Worm (Caenorhabditis elegans) whole organism, L1 larva: ENCODE results near the gene clec-150.

Source experiments
- C04F5.9 ChIP-seq: sonication (generic microtip); optimal IDR thresholded peaks from 2 replicates; lab custom pipeline; 2016; ENCODE audit warnings: missing genetic modification characterization, missing compliant biosample characterization
- alr-1 ChIP-seq: fragments of 200-800 bp; sonication (Bioruptor generic); optimal IDR thresholded peaks from 2 replicates; lab custom pipeline; 2018; ENCODE audit warnings: borderline replicate concordance, mild to moderate bottlenecking, missing genetic modification characterization, missing compliant biosample characterization
- ama-1 ChIP-seq: fragments of 150-350 bp; optimal IDR thresholded peaks from 2 replicates; lab custom pipeline; 2014
- ceh-8 ChIP-seq: fragments of 200-800 bp; sonication (Bioruptor generic); optimal IDR thresholded peaks from 2 replicates; lab custom pipeline; 2018; ENCODE audit warnings: mild to moderate bottlenecking, missing genetic modification characterization, moderate library complexity, missing compliant biosample characterization
- ceh-88 ChIP-seq: fragments of 200-800 bp; sonication (Bioruptor generic); IDR thresholded peaks from 2 replicates; pipeline ENCODE4 v1.3.6; 2022; ENCODE audit warnings: missing genetic modification characterization, missing compliant biosample characterization
- dpl-1 ChIP-seq, 3 experiments: fragments of 150-350 bp in 2 of 3; sonication (generic microtip) in 1 of 3; optimal IDR thresholded peaks; 2 replicates each; lab custom pipeline; 2014 to 2017; ENCODE audit warnings: missing biosample characterization in 3 of 3, missing genetic modification characterization in 3 of 3, missing genetic modification reagents in 3 of 3
- efl-1 ChIP-seq, 4 experiments: fragments of 150-350 bp; optimal IDR thresholded peaks in 3 of 4; peaks in 1 of 4; 1 replicate in 1 of 4; 2 replicates in 3 of 4; lab custom pipeline; 2014; ENCODE audit warnings: missing biosample characterization in 2 of 4, missing genetic modification characterization in 2 of 4, missing genetic modification reagents in 2 of 4
- efl-3 ChIP-seq: fragments of 200-800 bp; sonication (Bioruptor generic); optimal IDR thresholded peaks from 2 replicates; lab custom pipeline; 2018; ENCODE audit warnings: mild to moderate bottlenecking, missing genetic modification characterization, missing compliant biosample characterization
- egl-27 ChIP-seq, 2 experiments: fragments of 150-350 bp in 1 of 2; sonication (generic microtip); optimal IDR thresholded peaks; 3 replicates each; lab custom pipeline; 2017 to 2018; ENCODE audit warnings: missing biosample characterization in 2 of 2, missing genetic modification characterization in 2 of 2, missing genetic modification reagents in 2 of 2
- elt-2 ChIP-seq: sonication (generic microtip); optimal IDR thresholded peaks from 2 replicates; lab custom pipeline; 2016; ENCODE audit warnings: missing genetic modification characterization, mild to moderate bottlenecking, inconsistent platforms, missing compliant biosample characterization, missing genetic modification reagents
- elt-3 ChIP-seq, 6 experiments: fragments of 150-350 bp in 1 of 6; sonication (generic microtip); optimal IDR thresholded peaks; 2 replicates each; lab custom pipeline; 2017 to 2018; ENCODE audit warnings: missing biosample characterization in 6 of 6, missing genetic modification characterization in 6 of 6, inconsistent platforms in 1 of 6
- fkh-4 ChIP-seq: sonication (generic microtip); optimal IDR thresholded peaks from 2 replicates; lab custom pipeline; 2016; ENCODE audit warnings: missing compliant biosample characterization, missing genetic modification characterization, borderline replicate concordance
- fos-1 ChIP-seq: fragments of 150-350 bp; optimal IDR thresholded peaks from 2 replicates; lab custom pipeline; 2014; ENCODE audit warnings: missing biosample characterization, missing genetic modification characterization
- grh-1 ChIP-seq: fragments of 200-800 bp; sonication (Bioruptor generic); IDR thresholded peaks from 2 replicates; pipeline ENCODE4 v1.3.6; 2022; ENCODE audit warnings: missing genetic modification reagents, missing genetic modification characterization, missing compliant biosample characterization
- hlh-17 ChIP-seq: fragments of 200-800 bp; sonication (Bioruptor generic); optimal IDR thresholded peaks from 2 replicates; lab custom pipeline; 2018; ENCODE audit warnings: missing genetic modification characterization, mild to moderate bottlenecking, missing compliant biosample characterization, moderate library complexity, borderline replicate concordance
- hlh-4 ChIP-seq: sonication (generic microtip); optimal IDR thresholded peaks from 2 replicates; lab custom pipeline; 2016; ENCODE audit warnings: mild to moderate bottlenecking, missing genetic modification characterization, missing compliant biosample characterization
- isw-1 ChIP-seq: fragments of 200-800 bp; sonication (Bioruptor generic); IDR thresholded peaks from 2 replicates; pipeline ENCODE4 v1.3.6; 2022; ENCODE audit warnings: missing genetic modification characterization, missing compliant biosample characterization
- lin-13 ChIP-seq: fragments of 150-350 bp; optimal IDR thresholded peaks from 2 replicates; lab custom pipeline; 2014; ENCODE audit warnings: missing biosample characterization, missing genetic modification reagents, missing genetic modification characterization
- lin-14 ChIP-seq: fragments of 200-800 bp; sonication (Bioruptor generic); optimal IDR thresholded peaks from 2 replicates; lab custom pipeline; 2018; ENCODE audit warnings: mild to moderate bottlenecking, missing genetic modification characterization, moderate library complexity, missing compliant biosample characterization
- lin-35 ChIP-seq, 2 experiments: fragments of 150-350 bp; optimal IDR thresholded peaks; 2 replicates each; lab custom pipeline; 2014; ENCODE audit warnings: missing biosample characterization in 2 of 2, missing genetic modification characterization in 2 of 2, missing genetic modification reagents in 2 of 2
- lin-39 ChIP-seq: fragments of 150-350 bp; optimal IDR thresholded peaks from 2 replicates; lab custom pipeline; 2014; ENCODE audit warnings: missing biosample characterization, missing genetic modification reagents, missing genetic modification characterization
- lir-3 ChIP-seq: sonication (generic microtip); optimal IDR thresholded peaks from 2 replicates; lab custom pipeline; 2016; ENCODE audit warnings: mild to moderate bottlenecking, missing genetic modification characterization, moderate library complexity, missing compliant biosample characterization; ENCODE audit not compliant: poor library complexity
- lsy-2 ChIP-seq, 2 experiments: fragments of 150-350 bp; optimal IDR thresholded peaks; 2 replicates each; lab custom pipeline; 2014; ENCODE audit warnings: missing biosample characterization in 2 of 2, missing genetic modification characterization in 2 of 2
- mab-9 ChIP-seq: fragments of 200-800 bp; sonication (Bioruptor generic); IDR thresholded peaks from 2 replicates; pipeline ENCODE4 v1.3.6; 2022; ENCODE audit warnings: missing genetic modification reagents, missing genetic modification characterization, missing compliant biosample characterization
- mdl-1 ChIP-seq, 2 experiments: fragments of 150-350 bp; optimal IDR thresholded peaks; 2 replicates each; lab custom pipeline; 2014 to 2017; ENCODE audit warnings: missing biosample characterization in 2 of 2, missing genetic modification characterization in 2 of 2, inconsistent platforms in 1 of 2
- mef-2 ChIP-seq: fragments of 150-350 bp; optimal IDR thresholded peaks from 2 replicates; lab custom pipeline; 2014; ENCODE audit warnings: missing biosample characterization, missing genetic modification characterization
- nhr-11 ChIP-seq: fragments of 150-350 bp; optimal IDR thresholded peaks from 2 replicates; lab custom pipeline; 2014; ENCODE audit warnings: missing biosample characterization, missing genetic modification characterization
- nhr-19 ChIP-seq: fragments of 200-800 bp; sonication (Bioruptor generic); conservative IDR thresholded peaks from 2 replicates; pipeline ENCODE4 v1.3.6; 2022; ENCODE audit warnings: missing genetic modification characterization, missing compliant biosample characterization
- nhr-20 ChIP-seq: sonication (generic microtip); optimal IDR thresholded peaks from 2 replicates; lab custom pipeline; 2016; ENCODE audit warnings: mild to moderate bottlenecking, missing genetic modification characterization, missing compliant biosample characterization
- nhr-47 ChIP-seq: sonication (generic microtip); optimal IDR thresholded peaks from 2 replicates; lab custom pipeline; 2016; ENCODE audit warnings: mild to moderate bottlenecking, missing genetic modification characterization, moderate library complexity, missing compliant biosample characterization
- pax-3 ChIP-seq: fragments of 200-800 bp; sonication (Bioruptor generic); optimal IDR thresholded peaks from 2 replicates; lab custom pipeline; 2018; ENCODE audit warnings: mild to moderate bottlenecking, missing genetic modification characterization, moderate library complexity, missing compliant biosample characterization
- skn-1 ChIP-seq: fragments of 150-350 bp; optimal IDR thresholded peaks from 2 replicates; lab custom pipeline; 2014; ENCODE audit warnings: missing biosample characterization, missing genetic modification characterization
- snpc-4 ChIP-seq: fragments of 150-350 bp; optimal IDR thresholded peaks from 2 replicates; lab custom pipeline; 2014; ENCODE audit warnings: missing biosample characterization, missing genetic modification characterization
- sup-37 ChIP-seq: fragments of 200-800 bp; sonication (Bioruptor generic); optimal IDR thresholded peaks from 2 replicates; lab custom pipeline; 2018; ENCODE audit warnings: mild to moderate bottlenecking, missing genetic modification characterization, missing compliant biosample characterization
- unc-62 ChIP-seq: fragments of 150-350 bp; optimal IDR thresholded peaks from 2 replicates; lab custom pipeline; 2014; ENCODE audit warnings: missing biosample characterization, missing genetic modification reagents, missing genetic modification characterization
- unc-98 ChIP-seq: fragments of 200-800 bp; sonication (Bioruptor generic); IDR thresholded peaks from 2 replicates; pipeline ENCODE4 v1.3.6; 2022; ENCODE audit warnings: missing genetic modification characterization, missing compliant biosample characterization
- xbp-1 ChIP-seq: sonication (generic microtip); optimal IDR thresholded peaks from 2 replicates; lab custom pipeline; 2016; ENCODE audit warnings: missing genetic modification characterization, missing compliant biosample characterization
- zag-1 ChIP-seq: fragments of 150-350 bp; optimal IDR thresholded peaks from 2 replicates; lab custom pipeline; 2014; ENCODE audit warnings: missing biosample characterization, missing genetic modification characterization
- zip-4 ChIP-seq: fragments of 200-800 bp; sonication (Bioruptor generic); optimal IDR thresholded peaks from 2 replicates; lab custom pipeline; 2018; ENCODE audit warnings: mild to moderate bottlenecking, missing genetic modification characterization, moderate library complexity, missing compliant biosample characterization

The clec-150 gene

DNA sequence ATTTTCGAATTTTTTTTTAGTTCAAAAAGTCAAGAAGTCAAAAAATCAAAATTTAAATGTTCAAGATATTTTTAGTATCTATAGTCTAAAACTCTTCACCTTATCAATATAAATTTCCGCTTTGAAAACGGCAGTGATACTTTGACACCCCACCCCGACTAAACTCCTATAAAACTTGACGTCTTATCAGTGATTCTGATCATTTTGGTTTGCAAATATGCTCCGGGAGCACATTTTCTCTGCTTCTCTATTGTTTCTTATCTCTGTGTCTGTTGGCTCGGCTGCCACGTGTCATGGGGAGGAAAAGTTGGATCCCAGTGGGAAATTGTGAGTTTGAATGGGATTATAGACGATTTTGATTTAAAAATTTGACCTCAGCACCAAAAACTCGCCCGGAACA, at the start of gene clec-150:
Gene clec-150 (plus strand): TSS at position 198 of the 400 bp plus-strand sequence.
- peak in 1 of 2 experiments; percentile 14 for TF ChIP-seq lin-35 (GFP tag; optimal IDR thresholded peaks at IDR 0.05; lab: Kevin White, UChicago)
- TF ChIP-seq elt-2 (tag; lab: Kevin White, UChicago): peak; percentile 89
- no peak for TF ChIP-seq efl-1 (optimal IDR thresholded peaks at IDR 0.05; lab: Kevin White, UChicago)
- peak in 1 of 2 experiments; percentile 79 for TF ChIP-seq efl-1 (GFP tag; optimal IDR thresholded peaks at IDR 0.05 in 1 of 2; lab: Kevin White, UChicago)
- no peak for TF ChIP-seq efl-3
- peak; percentile 5 for TF ChIP-seq nhr-20 (tag; lab: Kevin White, UChicago)

DNA sequence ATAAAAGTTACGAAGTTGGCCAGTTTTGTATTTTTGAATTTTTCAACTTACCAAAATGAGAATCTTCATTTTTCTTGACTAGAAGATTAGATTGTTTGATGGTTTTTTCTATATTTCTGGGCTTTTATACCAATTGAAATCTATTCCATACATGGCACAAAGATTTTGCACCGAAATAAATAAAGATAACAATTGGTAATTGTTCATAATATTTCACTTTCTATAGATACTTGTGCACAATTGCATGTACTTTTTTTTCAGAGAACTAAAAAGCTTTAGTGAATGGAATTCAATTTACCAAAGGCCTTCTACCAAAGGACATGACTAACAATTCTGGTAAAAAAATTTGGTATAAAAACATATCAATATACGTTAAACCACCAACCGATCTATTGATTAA, 48.0 kb upstream of the clec-150 start, which contains the start of the genes T12B5.15 and T12B5.14:
Gene T12B5.15 (minus strand): TSS at position 101 of the 400 bp plus-strand sequence.
Gene T12B5.14 (plus strand): TSS at position 321 of the 400 bp plus-strand sequence.
- TF ChIP-seq isw-1 (no peak), lin-39 (no peak), hlh-17 (no peak), lsy-2 (tag; optimal IDR thresholded peaks at IDR 0.05; lab: Kevin White, UChicago) (no peak), nhr-47 (no peak), ceh-88 (GFP tag; lab: Robert Waterston, UW) (no peak), egl-27 (tag; optimal IDR thresholded peaks at IDR 0.05; lab: Kevin White, UChicago) (no peak), lin-35 (GFP tag; optimal IDR thresholded peaks at IDR 0.05; lab: Kevin White, UChicago) (no peak), mdl-1 (tag; optimal IDR thresholded peaks at IDR 0.05; lab: Kevin White, UChicago) (no peak), skn-1 (no peak), lir-3 (tag; lab: Kevin White, UChicago) (no peak), pax-3 (tag; lab: Kevin White, UChicago) (no peak), snpc-4 (no peak), ama-1 (no peak), unc-98 (GFP tag; lab: Robert Waterston, UW) (no peak), zag-1 (no peak), elt-3 (tag; optimal IDR thresholded peaks at IDR 0.05; lab: Kevin White, UChicago) (no peak), lin-13 (GFP tag; lab: Kevin White, UChicago) (no peak), sup-37 (GFP tag; lab: Kevin White, UChicago) (no peak), nhr-11 (tag; lab: Kevin White, UChicago) (no peak)

DNA sequence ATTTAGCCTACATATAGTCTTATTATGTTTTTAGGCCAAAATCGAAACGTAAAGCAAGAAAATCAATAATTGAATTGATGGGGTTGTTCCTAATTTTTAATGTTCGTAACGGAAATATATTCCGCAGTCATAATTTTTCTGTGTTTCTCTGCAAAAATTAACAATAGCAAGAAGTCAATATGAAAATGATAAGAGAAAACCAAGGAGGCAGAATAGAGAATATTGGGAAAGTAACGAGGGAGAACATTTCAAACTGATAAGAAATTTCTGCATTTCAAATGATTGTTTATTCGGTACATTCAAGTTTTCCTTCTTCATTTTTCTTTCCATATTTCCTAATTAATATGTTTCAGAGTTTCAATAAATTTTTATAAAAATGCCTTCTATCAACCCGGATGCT, 46.5 kb upstream of the clec-150 start, which contains the start of gene fbxa-54:
Gene fbxa-54 (plus strand): TSS at position 354 of the 400 bp plus-strand sequence.
- TF ChIP-seq elt-2 (tag; lab: Kevin White, UChicago) (peak; percentile 36), mef-2 (tag; lab: Kevin White, UChicago) (no peak)
- TF ChIP-seq, all 84 proteins: peak for 1

DNA sequence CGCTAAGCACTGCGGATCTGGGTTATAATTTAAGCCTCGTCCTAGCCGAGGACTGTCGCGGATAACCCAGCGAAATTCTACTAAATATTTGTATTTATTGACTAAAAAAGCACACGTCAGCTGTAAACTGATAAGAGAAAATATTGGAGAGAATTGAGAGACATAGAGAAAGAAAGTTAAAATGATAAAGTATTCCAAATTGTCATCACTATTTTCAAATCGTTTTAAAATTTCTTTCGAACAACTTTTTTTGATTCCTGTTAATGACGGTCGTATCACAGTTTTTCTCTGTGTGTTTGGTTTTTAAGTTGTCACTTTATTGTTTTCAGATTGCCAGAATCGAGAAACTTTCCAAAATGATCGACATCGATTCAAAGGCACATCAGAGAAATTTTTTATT, 40.6 kb upstream of the clec-150 start, which contains the start of gene fbxa-51:
Gene fbxa-51 (plus strand): TSS at position 322 of the 400 bp plus-strand sequence.
- TF ChIP-seq C04F5.9 (tag; lab: Kevin White, UChicago): no peak
- no peak for TF ChIP-seq lin-14 (GFP tag; lab: Kevin White, UChicago)
- no peak for TF ChIP-seq zag-1
- no peak for TF ChIP-seq nhr-19 (GFP tag; lab: Robert Waterston, UW)
- TF ChIP-seq elt-3 (tag; optimal IDR thresholded peaks at IDR 0.05; lab: Kevin White, UChicago): no peak
- no peak for TF ChIP-seq fos-1 (tag; lab: Kevin White, UChicago)
- no peak for TF ChIP-seq nhr-47
- TF ChIP-seq mab-9 (GFP tag; lab: Robert Waterston, UW): no peak

DNA sequence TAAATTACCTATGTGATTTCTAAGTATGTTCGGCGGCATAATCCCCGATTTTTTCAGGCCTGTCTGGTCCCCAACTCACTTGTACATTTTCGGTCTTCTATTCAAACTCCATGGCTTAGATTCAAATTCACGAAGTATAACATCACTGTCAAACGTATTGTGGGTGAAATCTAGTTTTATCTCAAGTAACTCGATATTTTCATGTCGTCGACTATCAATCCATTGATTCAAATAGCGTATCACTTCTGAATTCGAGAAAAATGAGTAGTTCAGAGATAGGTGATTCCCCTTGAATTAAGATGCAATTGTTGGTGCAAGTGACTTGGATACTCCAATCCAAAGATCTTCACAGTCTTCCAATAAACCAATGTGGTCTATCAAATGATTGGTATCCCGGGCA, 37.9 kb upstream of the clec-150 start:
- TF ChIP-seq efl-3: no peak
- TF ChIP-seq zip-4 (GFP tag; lab: Kevin White, UChicago): no peak
- no peak for TF ChIP-seq ceh-8
- no peak for TF ChIP-seq hlh-4 (tag; lab: Kevin White, UChicago)
- TF ChIP-seq xbp-1 (tag; lab: Kevin White, UChicago): no peak
- no peak for TF ChIP-seq isw-1
- TF ChIP-seq fkh-4 (tag; lab: Kevin White, UChicago): no peak
- TF ChIP-seq hlh-17: no peak
- no peak for TF ChIP-seq grh-1 (GFP tag; lab: Robert Waterston, UW)
- TF ChIP-seq alr-1: no peak
- TF ChIP-seq dpl-1 (GFP tag; optimal IDR thresholded peaks at IDR 0.05; lab: Kevin White, UChicago): no peak
- no peak for TF ChIP-seq lin-39
- no peak for TF ChIP-seq unc-62
- no peak for TF ChIP-seq sup-37 (GFP tag; lab: Kevin White, UChicago)
